Fruit fly (Drosophila melanogaster) whole organism, prepupa: ENCODE results near the gene Glut3.

Source experiments
- CG6163 ChIP-seq: fragments of 200-800 bp; sonication (Bioruptor generic); IDR thresholded peaks from 3 replicates; pipeline ENCODE4 v1.3.6; 2022; ENCODE audit warnings: missing biosample characterization, missing genetic modification characterization
- CG6276 ChIP-seq: fragments of 200-800 bp; sonication (Bioruptor generic); optimal IDR thresholded peaks from 2 replicates; lab custom pipeline; 2017; ENCODE audit warnings: missing biosample characterization, mild to moderate bottlenecking, missing genetic modification characterization
- Sox102F ChIP-seq: fragments of 200-800 bp; sonication (Bioruptor generic); optimal IDR thresholded peaks from 2 replicates; lab custom pipeline; 2016; ENCODE audit warnings: missing biosample characterization, mild to moderate bottlenecking, missing genetic modification characterization
- vri ChIP-seq: fragments of 200-800 bp; sonication (Bioruptor generic); optimal IDR thresholded peaks from 3 replicates; lab custom pipeline; 2016; ENCODE audit warnings: missing biosample characterization, mild to moderate bottlenecking, missing genetic modification characterization

dm6 chr3R:16788011-16788410 is at the start of gene Glut3:
- TF ChIP-seq vri (GFP tag; lab: Kevin White, UChicago) = no peak
- no peak for TF ChIP-seq CG6163 (GFP tag; lab: Robert Waterston, UW)
- no peak for TF ChIP-seq CG6276 (GFP tag; lab: Kevin White, UChicago)
- TF ChIP-seq Sox102F (GFP tag; lab: Kevin White, UChicago) = no peak
